Fruit fly (Drosophila melanogaster): ENCODE data around the gene CG31086.
A peak's percentile ranks its signal among the peaks of the same experiment; 100 is the strongest.

Gene CG31086

DNA sequence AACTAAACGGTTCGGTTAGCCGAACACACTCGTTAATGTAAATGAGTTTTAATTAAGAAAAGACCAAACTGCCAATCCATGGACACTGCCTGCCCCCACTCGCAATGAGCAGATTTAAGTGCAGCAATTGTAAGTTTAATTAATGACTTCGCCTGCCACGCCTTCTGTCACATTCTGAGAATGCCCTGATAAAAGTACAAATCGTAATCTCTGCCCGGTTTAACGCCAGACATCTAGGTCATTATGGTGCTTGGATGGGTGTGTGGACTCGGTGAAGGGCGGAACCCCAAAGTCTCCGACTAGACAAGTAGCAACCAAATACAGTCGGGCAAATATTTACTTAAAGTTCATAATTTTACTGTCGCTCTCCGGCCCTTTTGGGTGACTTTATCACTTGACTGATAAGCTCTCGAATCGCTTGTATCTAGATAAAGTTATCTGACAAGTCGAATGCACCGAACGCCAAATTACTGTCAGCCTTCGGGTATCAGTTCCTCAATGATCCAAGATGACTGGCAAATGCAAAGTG is 37.1 kb downstream of the CG31086 start:
- TF ChIP-seq pan (optimal IDR thresholded peaks at IDR 0.05) (no peak), Dll (optimal IDR thresholded peaks at IDR 0.05) (no peak), CG8478 (optimal IDR thresholded peaks at IDR 0.05) (no peak), usp (GFP tag; optimal IDR thresholded peaks at IDR 0.05) (no peak), psq (optimal IDR thresholded peaks at IDR 0.05) (no peak), EcR (GFP tag; optimal IDR thresholded peaks at IDR 0.05) (no peak)

DNA sequence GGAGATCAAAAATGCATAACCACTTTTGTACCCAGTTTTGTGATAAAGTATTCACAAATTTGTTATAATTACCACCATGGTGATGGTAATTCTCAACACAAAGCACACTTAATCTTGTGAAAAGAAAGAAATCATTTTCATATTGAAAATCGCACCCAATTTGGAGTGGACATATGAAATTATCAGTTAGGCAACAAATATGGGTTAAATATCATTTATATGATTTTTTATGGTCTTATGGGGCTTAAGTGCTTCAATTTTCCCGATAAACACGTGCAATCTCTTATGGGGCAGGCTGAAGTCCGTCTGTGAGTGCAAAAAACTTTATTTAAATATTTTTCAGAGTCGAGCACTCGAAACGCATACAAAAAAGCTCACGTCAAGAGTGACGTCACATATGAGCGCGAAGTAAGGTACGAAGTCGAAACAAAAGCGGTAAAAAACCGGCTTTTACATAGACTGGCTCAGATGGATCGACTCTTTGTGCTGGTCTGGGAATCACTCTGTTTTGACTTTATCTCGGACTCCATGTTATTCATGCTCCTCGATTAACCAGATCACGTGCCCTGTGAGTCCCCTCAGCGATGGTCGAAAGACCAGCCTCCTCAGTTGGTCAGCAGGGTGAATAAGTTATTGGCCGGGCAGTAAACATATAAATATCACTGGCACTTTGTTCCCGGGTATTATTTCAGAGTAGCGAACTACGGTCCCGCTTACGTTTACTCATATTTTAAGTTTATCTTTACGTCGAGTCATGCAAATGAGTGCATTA is 41.6 kb downstream of the CG31086 start:
- no peak for TF ChIP-seq Dll (optimal IDR thresholded peaks at IDR 0.05)
- TF ChIP-seq usp (GFP tag; optimal IDR thresholded peaks at IDR 0.05), result no peak
- no peak for TF ChIP-seq pan (optimal IDR thresholded peaks at IDR 0.05)
- no peak for TF ChIP-seq EcR (GFP tag; optimal IDR thresholded peaks at IDR 0.05)
- no peak for TF ChIP-seq CG8478 (optimal IDR thresholded peaks at IDR 0.05)
- TF ChIP-seq psq (optimal IDR thresholded peaks at IDR 0.05), result no peak

DNA sequence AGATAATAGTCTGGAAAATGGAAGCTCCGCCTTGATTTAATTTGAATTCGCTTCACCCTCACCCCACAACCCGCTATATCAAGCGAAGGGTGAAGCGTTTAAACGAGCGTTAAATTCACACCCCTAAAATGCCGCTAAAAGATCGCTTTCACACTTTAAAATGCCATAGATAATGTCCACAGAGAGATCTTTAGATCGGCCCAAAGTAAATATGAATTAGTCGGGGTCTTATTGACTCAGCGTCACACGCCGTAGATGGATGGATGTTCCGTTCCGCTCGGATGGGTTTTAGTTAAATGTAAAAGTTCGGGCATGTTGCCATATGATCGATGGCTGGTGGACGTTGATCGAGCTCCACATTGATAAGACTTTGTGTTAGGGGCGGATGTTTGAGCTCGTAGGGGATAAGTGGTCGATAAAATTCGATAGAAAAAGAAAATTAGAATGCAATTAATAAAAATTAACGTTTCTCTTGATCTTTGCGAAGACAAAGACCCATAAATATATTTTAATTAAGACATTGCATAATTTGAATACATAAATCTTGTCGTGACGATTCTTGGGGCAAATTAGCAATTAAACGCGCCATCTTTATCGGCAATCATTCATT is 43.1 kb downstream of the CG31086 start:
- TF ChIP-seq usp (GFP tag; optimal IDR thresholded peaks at IDR 0.05), result no peak
- no peak for TF ChIP-seq CG8478 (optimal IDR thresholded peaks at IDR 0.05)
- no peak for TF ChIP-seq Dll (optimal IDR thresholded peaks at IDR 0.05)
- no peak for TF ChIP-seq pan (optimal IDR thresholded peaks at IDR 0.05)
- TF ChIP-seq EcR (GFP tag; optimal IDR thresholded peaks at IDR 0.05), result no peak

DNA sequence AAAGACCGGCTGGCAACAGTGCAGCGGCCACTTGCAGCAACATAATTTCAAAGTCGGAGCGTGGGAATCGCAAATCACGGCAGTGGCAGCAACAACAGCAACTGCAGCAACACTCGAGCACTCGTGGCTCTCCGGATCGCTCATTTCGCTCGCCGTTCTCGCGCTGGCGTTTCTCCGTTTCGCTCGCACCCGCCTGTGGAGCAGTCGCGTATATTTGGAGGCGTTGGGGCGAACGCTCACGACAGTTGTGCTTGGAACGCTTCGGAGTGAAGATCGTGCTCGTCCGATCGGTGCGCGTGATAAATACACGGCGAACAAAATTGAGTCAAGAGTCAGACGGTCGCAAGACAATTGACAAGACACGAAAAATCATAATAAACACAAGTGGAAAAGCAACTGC is 45.0 kb downstream of the CG31086 start, which contains the start of gene CG12290:
Gene CG12290 (plus strand): TSS at position 233 of the 400 bp plus-strand sequence.
- TF ChIP-seq EcR (GFP tag; optimal IDR thresholded peaks at IDR 0.05) (no peak), psq (optimal IDR thresholded peaks at IDR 0.05) (no peak), Dll (optimal IDR thresholded peaks at IDR 0.05) (peak; percentile 100), pan (optimal IDR thresholded peaks at IDR 0.05) (no peak), usp (GFP tag; optimal IDR thresholded peaks at IDR 0.05) (no peak), CG8478 (optimal IDR thresholded peaks at IDR 0.05) (no peak)

DNA sequence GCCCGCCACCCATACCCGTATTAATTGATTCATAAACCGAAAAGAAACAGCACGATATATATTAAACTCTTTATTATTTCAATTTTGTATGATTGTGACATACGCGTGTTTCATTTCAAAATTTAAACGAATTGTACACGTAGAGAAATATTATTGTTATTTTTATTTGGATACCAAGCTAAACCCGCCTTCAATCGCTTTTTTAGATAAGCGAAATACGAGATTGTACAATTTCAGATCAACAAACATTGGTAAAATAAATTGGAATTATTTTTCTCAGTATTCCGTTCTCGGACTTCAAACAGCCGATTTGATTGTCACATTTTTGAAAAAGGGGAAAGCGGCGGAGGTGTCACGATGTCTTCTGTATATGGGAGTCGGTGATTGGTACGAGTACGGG is 50.0 kb downstream of the CG31086 start:
- TF ChIP-seq Dll (optimal IDR thresholded peaks at IDR 0.05), result no peak
- TF ChIP-seq psq (optimal IDR thresholded peaks at IDR 0.05), result no peak
- TF ChIP-seq usp (GFP tag; optimal IDR thresholded peaks at IDR 0.05), result no peak
- TF ChIP-seq EcR (GFP tag; optimal IDR thresholded peaks at IDR 0.05), result no peak
- no peak for TF ChIP-seq pan (optimal IDR thresholded peaks at IDR 0.05)
- no peak for TF ChIP-seq CG8478 (optimal IDR thresholded peaks at IDR 0.05)

All from whole organism.